Fruit fly (Drosophila melanogaster) whole organism, embryonic: ENCODE results near the gene CG43731.
A peak's percentile ranks its signal among the peaks of the same experiment; 100 is the strongest.

Source experiments
- B-H2 ChIP-seq: fragments of 200-800 bp; sonication (Bioruptor generic); optimal IDR thresholded peaks from 2 replicates; lab custom pipeline; 2018; ENCODE audit warnings: missing biosample characterization, mild to moderate bottlenecking, missing genetic modification characterization
- CG1024 ChIP-seq: fragments of 200-800 bp; sonication (Bioruptor generic); IDR thresholded peaks from 2 replicates; pipeline ENCODE4 v1.3.6; 2022; ENCODE audit warnings: missing biosample characterization, missing genetic modification characterization
- CG10267 ChIP-seq: fragments of 200-800 bp; sonication (Bioruptor generic); optimal IDR thresholded peaks from 2 replicates; lab custom pipeline; 2018; ENCODE audit warnings: missing biosample characterization, mild to moderate bottlenecking, missing genetic modification characterization, moderate library complexity
- CG10321 ChIP-seq: fragments of 200-800 bp; sonication (Bioruptor generic); IDR thresholded peaks from 2 replicates; pipeline ENCODE4 v1.3.6; 2022; ENCODE audit warnings: missing biosample characterization, missing genetic modification characterization
- CG11456 ChIP-seq: fragments of 200-800 bp; sonication (Bioruptor generic); IDR thresholded peaks from 3 replicates; pipeline ENCODE4 v1.3.6; 2022; ENCODE audit warnings: missing biosample characterization, missing genetic modification characterization
- CG13624 ChIP-seq: fragments of 200-800 bp; sonication (Bioruptor generic); optimal IDR thresholded peaks from 2 replicates; lab custom pipeline; 2016; ENCODE audit warnings: missing biosample characterization, missing genetic modification characterization
- CG14710 ChIP-seq: fragments of 200-800 bp; sonication (Bioruptor generic); optimal IDR thresholded peaks from 3 replicates; lab custom pipeline; 2019; ENCODE audit warnings: missing biosample characterization, mild to moderate bottlenecking, missing genetic modification characterization, moderate library complexity
- CG1602 ChIP-seq: fragments of 200-800 bp; sonication (Bioruptor generic); optimal IDR thresholded peaks from 3 replicates; lab custom pipeline; 2016; ENCODE audit warnings: missing biosample characterization, missing genetic modification characterization
- CG17359 ChIP-seq: fragments of 200-800 bp; sonication (Bioruptor generic); optimal IDR thresholded peaks from 3 replicates; lab custom pipeline; 2018; ENCODE audit warnings: missing biosample characterization, mild to moderate bottlenecking, missing genetic modification characterization, moderate library complexity
- CG17385 ChIP-seq: fragments of 200-800 bp; sonication (Bioruptor generic); optimal IDR thresholded peaks from 3 replicates; lab custom pipeline; 2018; ENCODE audit warnings: missing biosample characterization, mild to moderate bottlenecking, missing genetic modification characterization
- CG17912 ChIP-seq: fragments of 200-800 bp; sonication (Bioruptor generic); optimal IDR thresholded peaks from 2 replicates; lab custom pipeline; 2018; ENCODE audit warnings: missing biosample characterization, mild to moderate bottlenecking, missing genetic modification characterization
- CG30403 ChIP-seq: fragments of 200-800 bp; sonication (Bioruptor generic); optimal IDR thresholded peaks from 3 replicates; lab custom pipeline; 2016; ENCODE audit warnings: missing biosample characterization, missing genetic modification characterization
- CG3281 ChIP-seq: fragments of 200-800 bp; sonication (Bioruptor generic); optimal IDR thresholded peaks from 3 replicates; lab custom pipeline; 2017; ENCODE audit warnings: missing biosample characterization, mild to moderate bottlenecking, missing genetic modification characterization
- CG34224 ChIP-seq: fragments of 200-800 bp; sonication (Bioruptor generic); IDR thresholded peaks from 3 replicates; pipeline ENCODE4 v1.3.6; 2022; ENCODE audit warnings: missing biosample characterization, missing genetic modification characterization; ENCODE audit not compliant: partially characterized antibody
- CG6654 ChIP-seq: fragments of 200-800 bp; sonication (Bioruptor generic); optimal IDR thresholded peaks from 2 replicates; lab custom pipeline; 2017; ENCODE audit warnings: missing biosample characterization, mild to moderate bottlenecking, missing genetic modification characterization
- CG6813 ChIP-seq: fragments of 200-800 bp; sonication (Bioruptor generic); optimal IDR thresholded peaks from 2 replicates; lab custom pipeline; 2017; ENCODE audit warnings: missing biosample characterization, missing genetic modification characterization, mild to moderate bottlenecking, moderate library complexity, missing genetic modification reagents
- CG8359 ChIP-seq: fragments of 200-800 bp; sonication (Bioruptor generic); optimal IDR thresholded peaks from 2 replicates; lab custom pipeline; 2017; ENCODE audit warnings: missing biosample characterization, mild to moderate bottlenecking, missing genetic modification characterization, borderline replicate concordance
- CG9876 ChIP-seq: fragments of 200-800 bp; sonication (Bioruptor generic); optimal IDR thresholded peaks from 2 replicates; lab custom pipeline; 2016; ENCODE audit warnings: missing biosample characterization, missing genetic modification characterization
- CTCF ChIP-seq: fragments of 200-800 bp; sonication (Bioruptor generic); optimal IDR thresholded peaks from 2 replicates; lab custom pipeline; 2017; ENCODE audit warnings: missing biosample characterization, mild to moderate bottlenecking, missing genetic modification characterization, moderate library complexity
- Dad ChIP-seq: fragments of 200-800 bp; sonication (Bioruptor generic); optimal IDR thresholded peaks from 3 replicates; lab custom pipeline; 2016; ENCODE audit warnings: missing biosample characterization, missing genetic modification characterization
- Deaf1 ChIP-seq: fragments of 200-800 bp; optimal IDR thresholded peaks from 3 replicates; lab custom pipeline; 2019; ENCODE audit warnings: missing biosample characterization, mild to moderate bottlenecking, missing genetic modification characterization, moderate library complexity
- Dll ChIP-seq: fragments of 200-800 bp; sonication (Bioruptor generic); IDR thresholded peaks from 4 replicates; pipeline ENCODE4 v1.3.6; 2022; ENCODE audit warnings: missing biosample characterization, missing genetic modification characterization; ENCODE audit not compliant: partially characterized antibody
- E2f1 ChIP-seq: fragments of 200-800 bp; sonication (Bioruptor generic); IDR thresholded peaks from 2 replicates; pipeline ENCODE4 v1.3.6; 2022; ENCODE audit warnings: missing biosample characterization, missing genetic modification characterization
- Fer3 ChIP-seq: fragments of 200-800 bp; sonication (Bioruptor generic); optimal IDR thresholded peaks from 2 replicates; lab custom pipeline; 2018; ENCODE audit warnings: missing biosample characterization, mild to moderate bottlenecking, missing genetic modification characterization, moderate library complexity
- Gsc ChIP-seq: fragments of 200-800 bp; sonication (Bioruptor generic); IDR thresholded peaks from 2 replicates; pipeline ENCODE4 v1.3.6; 2022; ENCODE audit warnings: missing biosample characterization, missing genetic modification characterization
- H15 ChIP-seq: fragments of 200-800 bp; sonication (Bioruptor generic); IDR thresholded peaks from 3 replicates; pipeline ENCODE4 v1.3.6; 2022; ENCODE audit warnings: missing biosample characterization, missing genetic modification characterization
- HHEX ChIP-seq: fragments of 200-800 bp; sonication (Bioruptor generic); optimal IDR thresholded peaks from 3 replicates; lab custom pipeline; 2017; ENCODE audit warnings: missing biosample characterization, mild to moderate bottlenecking, missing genetic modification characterization, missing genetic modification reagents
- HLH54F ChIP-seq: fragments of 200-800 bp; sonication (Bioruptor generic); optimal IDR thresholded peaks from 3 replicates; lab custom pipeline; 2016; ENCODE audit warnings: missing biosample characterization, missing genetic modification characterization
- NfI ChIP-seq: fragments of 200-800 bp; sonication (Bioruptor generic); optimal IDR thresholded peaks from 3 replicates; lab custom pipeline; 2018; ENCODE audit warnings: missing biosample characterization, mild to moderate bottlenecking, missing genetic modification characterization, moderate library complexity
- Six4 ChIP-seq: fragments of 200-800 bp; sonication (Bioruptor generic); optimal IDR thresholded peaks from 2 replicates; lab custom pipeline; 2016; ENCODE audit warnings: missing biosample characterization, missing genetic modification characterization
- TFAM ChIP-seq: fragments of 200-800 bp; sonication (Bioruptor generic); optimal IDR thresholded peaks from 2 replicates; lab custom pipeline; 2017; ENCODE audit warnings: missing biosample characterization, missing genetic modification characterization, inconsistent platforms
- Usf ChIP-seq: fragments of 200-800 bp; sonication (Bioruptor generic); optimal IDR thresholded peaks from 2 replicates; lab custom pipeline; 2017; ENCODE audit warnings: missing genotype, missing biosample characterization, missing genetic modification characterization
- Xrp1 ChIP-seq: fragments of 200-800 bp; sonication (Bioruptor generic); IDR thresholded peaks from 2 replicates; pipeline ENCODE4 v1.3.6; 2022; ENCODE audit warnings: missing biosample characterization, missing genetic modification characterization
- amos ChIP-seq: fragments of 200-800 bp; sonication (Bioruptor generic); IDR thresholded peaks from 2 replicates; pipeline ENCODE4 v1.3.6; 2022; ENCODE audit warnings: missing biosample characterization, missing genetic modification characterization; ENCODE audit not compliant: partially characterized antibody
- bigmax ChIP-seq: fragments of 200-800 bp; sonication (Bioruptor generic); optimal IDR thresholded peaks from 2 replicates; lab custom pipeline; 2018; ENCODE audit warnings: missing biosample characterization, mild to moderate bottlenecking, missing genetic modification characterization
- cato ChIP-seq: fragments of 200-800 bp; sonication (Bioruptor generic); optimal IDR thresholded peaks from 2 replicates; lab custom pipeline; 2016; ENCODE audit warnings: missing biosample characterization, missing genetic modification characterization, borderline replicate concordance
- cg ChIP-seq: fragments of 200-800 bp; sonication (Bioruptor generic); optimal IDR thresholded peaks from 3 replicates; lab custom pipeline; 2019; ENCODE audit warnings: missing biosample characterization, mild to moderate bottlenecking, missing genetic modification characterization, moderate library complexity
- chn ChIP-seq: fragments of 200-800 bp; sonication (Bioruptor generic); optimal IDR thresholded peaks from 2 replicates; lab custom pipeline; 2016; ENCODE audit warnings: missing biosample characterization, missing genetic modification characterization
- cwo ChIP-seq: fragments of 200-800 bp; sonication (Bioruptor generic); optimal IDR thresholded peaks from 3 replicates; lab custom pipeline; 2017; ENCODE audit warnings: missing biosample characterization, missing genetic modification characterization, mild to moderate bottlenecking, moderate library complexity, missing genetic modification reagents
- dmrt99B ChIP-seq: fragments of 200-800 bp; sonication (Bioruptor generic); optimal IDR thresholded peaks from 2 replicates; lab custom pipeline; 2018; ENCODE audit warnings: missing biosample characterization, mild to moderate bottlenecking, missing genetic modification characterization, moderate library complexity
- gcm2 ChIP-seq: fragments of 200-800 bp; sonication (Bioruptor generic); optimal IDR thresholded peaks from 2 replicates; lab custom pipeline; 2016; ENCODE audit warnings: missing biosample characterization, missing genetic modification characterization
- jigr1 ChIP-seq: fragments of 200-800 bp; sonication (Bioruptor generic); IDR thresholded peaks from 3 replicates; pipeline ENCODE4 v1.3.6; 2022; ENCODE audit warnings: missing biosample characterization, missing genetic modification characterization
- kah ChIP-seq: fragments of 200-800 bp; sonication (Bioruptor generic); optimal IDR thresholded peaks from 2 replicates; lab custom pipeline; 2018; ENCODE audit warnings: missing biosample characterization, mild to moderate bottlenecking, missing genetic modification characterization
- kay ChIP-seq: fragments of 200-800 bp; sonication (Bioruptor generic); optimal IDR thresholded peaks from 2 replicates; lab custom pipeline; 2016; ENCODE audit warnings: missing biosample characterization, missing genetic modification characterization
- lab ChIP-seq: fragments of 200-800 bp; sonication (Bioruptor generic); optimal IDR thresholded peaks from 3 replicates; lab custom pipeline; 2017; ENCODE audit warnings: missing biosample characterization, missing genetic modification characterization, mild to moderate bottlenecking, moderate library complexity, missing genetic modification reagents
- oc ChIP-seq: fragments of 200-800 bp; sonication (Bioruptor generic); optimal IDR thresholded peaks from 2 replicates; lab custom pipeline; 2018; ENCODE audit warnings: missing biosample characterization, mild to moderate bottlenecking, missing genetic modification characterization, moderate library complexity
- pb ChIP-seq: fragments of 200-800 bp; sonication (Bioruptor generic); optimal IDR thresholded peaks from 3 replicates; lab custom pipeline; 2016; ENCODE audit warnings: missing biosample characterization, missing genetic modification characterization
- sna ChIP-seq: fragments of 200-800 bp; sonication (Bioruptor generic); IDR thresholded peaks from 2 replicates; pipeline ENCODE4 v1.3.6; 2022; ENCODE audit warnings: missing biosample characterization, missing genetic modification characterization; ENCODE audit not compliant: partially characterized antibody
- wor ChIP-seq: fragments of 200-800 bp; sonication (Bioruptor generic); IDR thresholded peaks from 2 replicates; pipeline ENCODE4 v1.3.6; 2022; ENCODE audit warnings: missing biosample characterization, missing genetic modification characterization
- zen ChIP-seq: fragments of 200-800 bp; sonication (Bioruptor generic); optimal IDR thresholded peaks from 3 replicates; lab custom pipeline; 2018; ENCODE audit warnings: missing biosample characterization, mild to moderate bottlenecking, missing genetic modification characterization, moderate library complexity

CG43731 gene

dm6 chr2L:19131905-19132402 lies 30.1 kb downstream of the CG43731 start, which contains the start of the genes AsnRS and DCTN6-p27 (continued):
- TF ChIP-seq CG17385 (peak; percentile 67), E2f1 (peak; percentile 49; the same call in 1 of the 2 replicates), cato (GFP tag; lab: Kevin White, UChicago) (peak; percentile 64), CG13624 (peak; percentile 57), CG1602 (GFP tag; lab: Kevin White, UChicago) (peak; percentile 67), dmrt99B (tag; lab: Kevin White, UChicago) (no peak), CG11456 (peak; percentile 73; the same call in 2 of the 3 replicates), HLH54F (GFP tag; lab: Kevin White, UChicago) (peak; percentile 67), oc (no peak), kay (GFP tag; lab: Kevin White, UChicago) (peak; percentile 63), Gsc (GFP tag; lab: Robert Waterston, UW) (no peak), H15 (GFP tag; lab: Robert Waterston, UW) (0 out of 3 replicates have a peak, but pooled peaks have one; percentile 47), B-H2 (GFP tag; lab: Kevin White, UChicago) (peak; percentile 85), CG8359 (GFP tag; lab: Kevin White, UChicago) (no peak), CG17912 (peak; percentile 3), CG17359 (tag; lab: Kevin White, UChicago) (peak; percentile 64), Xrp1 (GFP tag; lab: Robert Waterston, UW) (peak; percentile 73), CG1024 (GFP tag; lab: Robert Waterston, UW) (no peak), Fer3 (tag; lab: Kevin White, UChicago) (peak; percentile 73), HHEX (GFP tag; lab: Kevin White, UChicago) (peak; percentile 65), CG34224 (GFP tag; lab: Robert Waterston, UW) (peak; percentile 71), CG3281 (GFP tag; lab: Kevin White, UChicago) (peak; percentile 65), cg (GFP tag; lab: Kevin White, UChicago) (no peak), sna (GFP tag; lab: Robert Waterston, UW) (peak; percentile 60; the same call in 1 of the 2 replicates), CTCF (no peak), amos (GFP tag; lab: Robert Waterston, UW) (peak; percentile 70; the same call in 1 of the 2 replicates), Usf (peak; percentile 3), CG30403 (GFP tag; lab: Kevin White, UChicago) (peak; percentile 82), cwo (peak; percentile 53), NfI (peak; percentile 79), bigmax (GFP tag; lab: Kevin White, UChicago) (no peak), pb (no peak), CG10267 (peak; percentile 93), wor (GFP tag; lab: Robert Waterston, UW) (peak; percentile 43; the same call in 1 of the 2 replicates), Dad (GFP tag; lab: Kevin White, UChicago) (peak; percentile 21), kah (no peak), CG14710 (tag; lab: Kevin White, UChicago) (peak; percentile 77), CG9876 (no peak), jigr1 (peak; percentile 25; the same call in 1 of the 3 replicates), chn (GFP tag; lab: Kevin White, UChicago) (peak; percentile 55), zen (peak; percentile 43), CG10321 (no peak), TFAM (no peak), gcm2 (GFP tag; lab: Kevin White, UChicago) (peak; percentile 54), lab (no peak), Six4 (GFP tag; lab: Kevin White, UChicago) (peak; percentile 57), CG6654 (GFP tag; lab: Kevin White, UChicago) (peak; percentile 11), Deaf1 (tag; lab: Kevin White, UChicago) (peak; percentile 39), Dll (GFP tag; lab: Robert Waterston, UW) (peak; percentile 85), CG6813 (GFP tag; lab: Kevin White, UChicago) (no peak)
